Fruit fly (Drosophila melanogaster): ENCODE measurements around the gene wge.

The wge gene

DNA sequence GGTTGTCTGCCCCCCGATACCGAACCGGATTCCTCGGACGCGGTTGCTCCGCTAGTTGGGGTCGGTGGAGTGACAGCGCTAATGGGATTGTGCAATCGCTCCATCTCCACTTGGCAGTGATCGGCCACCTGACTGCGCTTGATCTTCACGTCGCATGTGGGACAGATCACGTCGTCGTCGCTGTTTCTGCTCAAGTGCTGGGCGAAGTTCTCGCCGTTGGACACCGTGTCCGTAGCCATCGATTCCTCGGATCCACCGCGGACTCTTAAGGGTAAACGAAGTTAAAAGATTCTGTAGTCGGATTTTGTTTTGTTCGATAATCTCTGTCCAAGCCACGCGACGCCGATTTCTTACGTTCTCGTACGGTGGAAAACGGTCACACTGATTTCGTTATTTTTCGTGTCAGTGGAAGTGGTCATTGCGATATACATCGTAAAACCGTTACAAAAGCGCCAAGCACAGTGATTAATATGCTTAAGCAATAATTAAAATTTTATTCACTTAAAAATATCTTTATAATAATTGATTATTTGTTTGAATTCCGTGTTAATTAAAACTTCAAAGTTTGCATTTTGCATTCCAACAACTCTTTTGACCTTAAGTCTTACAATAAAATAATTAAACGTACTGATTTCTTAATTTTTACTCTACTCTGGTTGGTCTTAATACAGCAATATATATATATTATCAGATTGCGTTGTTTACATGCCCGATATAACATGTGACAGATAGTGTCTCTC, 5.3 kb upstream of the wge start, which contains the start of gene RNF220 (continued):
- TF ChIP-seq CG9139 (GFP tag; optimal IDR thresholded peaks at IDR 0.05) = no peak
- TF ChIP-seq Hr4 (GFP tag; optimal IDR thresholded peaks at IDR 0.05) = peak; percentile 57
- TF ChIP-seq CG6854 (GFP tag; optimal IDR thresholded peaks at IDR 0.05) = no peak
- TF ChIP-seq Hr38 (GFP tag; optimal IDR thresholded peaks at IDR 0.05) = no peak
- TF ChIP-seq CG11762 (GFP tag; optimal IDR thresholded peaks at IDR 0.05; ENCODE audit: insufficient read depth) = peak; percentile 3
- peak; percentile 67; the same call in 2 of the 3 replicates for TF ChIP-seq eg (GFP tag; IDR thresholded peaks at IDR 0.05)
- TF ChIP-seq vri (GFP tag; optimal IDR thresholded peaks at IDR 0.05) = no peak
- no peak for TF ChIP-seq dac (GFP tag; optimal IDR thresholded peaks at IDR 0.05)
- TF ChIP-seq Ets21C (GFP tag; optimal IDR thresholded peaks at IDR 0.05) = no peak
- no peak for TF ChIP-seq Gug (GFP tag; IDR thresholded peaks at IDR 0.05)
- peak in 1 of 2 experiments; percentile 51 for TF ChIP-seq salr (GFP tag; optimal IDR thresholded peaks at IDR 0.05)
- peak; percentile 34 for TF ChIP-seq pdm3 (GFP tag; optimal IDR thresholded peaks at IDR 0.05)
- no peak for TF ChIP-seq Sox102F (GFP tag; optimal IDR thresholded peaks at IDR 0.05)
- TF ChIP-seq svp (GFP tag) = peak; percentile 66
- peak; percentile 24 for TF ChIP-seq CG10669 (GFP tag; optimal IDR thresholded peaks at IDR 0.05)
- TF ChIP-seq spab (GFP tag; optimal IDR thresholded peaks at IDR 0.05) = no peak
- no peak for TF ChIP-seq Ets96B (tag; optimal IDR thresholded peaks at IDR 0.05)
- TF ChIP-seq Eip93F (GFP tag; optimal IDR thresholded peaks at IDR 0.05) = no peak
- peak; percentile 19; the same call in 1 of the 3 replicates for TF ChIP-seq CG8119 (GFP tag; IDR thresholded peaks at IDR 0.05)
- 0 out of 2 replicates have a peak, but pooled peaks have one; percentile 24 for TF ChIP-seq CG15336 (GFP tag; IDR thresholded peaks at IDR 0.05)
- no peak for TF ChIP-seq Smox (GFP tag; optimal IDR thresholded peaks at IDR 0.05)
- peak; percentile 31 for TF ChIP-seq achi (GFP tag; optimal IDR thresholded peaks at IDR 0.05)
- no peak for TF ChIP-seq Blimp-1 (GFP tag; optimal IDR thresholded peaks at IDR 0.05)

DNA sequence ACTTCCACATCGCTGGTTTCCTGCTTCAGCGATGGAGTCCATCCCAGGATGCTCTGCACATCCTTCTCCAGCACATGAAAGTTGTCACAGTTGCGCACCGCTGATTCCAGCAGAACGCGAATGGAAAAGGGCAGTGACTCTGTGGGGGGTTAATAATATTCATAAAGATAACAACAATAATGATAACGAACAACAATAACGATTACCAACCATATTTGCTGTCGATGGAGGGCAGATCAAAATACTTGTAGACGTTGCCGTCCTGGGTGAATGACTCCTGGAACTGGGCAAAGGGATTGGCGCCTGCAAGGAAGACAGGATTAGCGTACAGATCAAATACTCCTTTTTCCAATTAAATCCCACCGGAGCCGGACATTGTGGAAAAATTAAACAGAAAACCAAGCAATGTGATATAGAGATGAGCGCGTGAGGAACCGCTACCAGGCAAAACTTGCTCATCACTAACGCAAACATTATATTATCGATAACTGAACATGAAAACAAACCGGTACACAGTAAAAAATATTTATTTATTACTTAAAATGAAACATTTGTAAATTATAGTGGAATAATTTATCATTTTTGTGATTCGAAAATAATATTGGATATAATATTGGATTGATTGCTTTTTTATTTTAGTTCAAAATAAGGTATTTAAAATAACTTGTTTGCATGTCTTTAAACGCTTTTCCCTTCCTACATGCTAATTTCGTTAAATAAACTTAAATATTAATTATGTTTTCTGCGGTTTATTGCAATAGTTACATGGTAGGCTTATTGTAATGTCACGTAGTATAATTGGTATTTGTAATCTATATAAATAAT, 3.4 kb upstream of the wge start, which contains the start of gene Irp-1A:
Gene Irp-1A, minus strand, starts transcription at position 439 of the 825 bp plus-strand sequence.
- TF ChIP-seq svp (GFP tag) (peak; percentile 97), pdm3 (GFP tag; optimal IDR thresholded peaks at IDR 0.05) (peak; percentile 38), Sox102F (GFP tag; optimal IDR thresholded peaks at IDR 0.05) (peak; percentile 52), CG7368 (GFP tag; optimal IDR thresholded peaks at IDR 0.05) (peak; percentile 49), CG11294 (GFP tag; IDR thresholded peaks at IDR 0.05) (peak; percentile 22; the same call in 1 of the 2 replicates), CG8319 (GFP tag; optimal IDR thresholded peaks at IDR 0.05) (peak; percentile 2), CG1621 (tag; optimal IDR thresholded peaks at IDR 0.05) (no peak), Gug (GFP tag; IDR thresholded peaks at IDR 0.05) (peak; percentile 66), esn (GFP tag; optimal IDR thresholded peaks at IDR 0.05) (peak; percentile 73), Hr39 (GFP tag; optimal IDR thresholded peaks at IDR 0.05) (peak; percentile 33), CG3919 (GFP tag; optimal IDR thresholded peaks at IDR 0.05) (peak; percentile 68), CG8119 (GFP tag; IDR thresholded peaks at IDR 0.05) (peak; percentile 80), OdsH (GFP tag; optimal IDR thresholded peaks at IDR 0.05) (peak; percentile 71), Eip93F (GFP tag; optimal IDR thresholded peaks at IDR 0.05) (peak; percentile 10), Blimp-1 (GFP tag; optimal IDR thresholded peaks at IDR 0.05) (no peak), ss (GFP tag; optimal IDR thresholded peaks at IDR 0.05) (peak in 1 of 2 experiments; percentile 44), cyc (GFP tag; optimal IDR thresholded peaks at IDR 0.05) (peak; percentile 34), CG31627 (GFP tag; optimal IDR thresholded peaks at IDR 0.05) (peak; percentile 32), CG4318 (GFP tag; optimal IDR thresholded peaks at IDR 0.05) (no peak), salr (GFP tag; optimal IDR thresholded peaks at IDR 0.05) (peak in 1 of 2 experiments; percentile 24), CG15336 (GFP tag; IDR thresholded peaks at IDR 0.05) (peak; percentile 88), eg (GFP tag; IDR thresholded peaks at IDR 0.05) (peak; percentile 84; the same call in 2 of the 3 replicates), CG6854 (GFP tag; optimal IDR thresholded peaks at IDR 0.05) (no peak), CG9139 (GFP tag; optimal IDR thresholded peaks at IDR 0.05) (peak; percentile 18), Sox15 (GFP tag; optimal IDR thresholded peaks at IDR 0.05) (peak; percentile 1), dac (GFP tag; optimal IDR thresholded peaks at IDR 0.05) (no peak), vri (GFP tag; optimal IDR thresholded peaks at IDR 0.05) (peak; percentile 54), lz (GFP tag; optimal IDR thresholded peaks at IDR 0.05) (peak; percentile 47), CG6163 (GFP tag; IDR thresholded peaks at IDR 0.05) (peak; percentile 41; the same call in 1 of the 3 replicates), Smox (GFP tag; optimal IDR thresholded peaks at IDR 0.05) (peak; percentile 62), fd59A (GFP tag; optimal IDR thresholded peaks at IDR 0.05) (no peak), CG6276 (GFP tag; optimal IDR thresholded peaks at IDR 0.05) (peak; percentile 40), CG8632 (GFP tag; optimal IDR thresholded peaks at IDR 0.05) (peak; percentile 45), achi (GFP tag; optimal IDR thresholded peaks at IDR 0.05) (peak; percentile 52), CG34406 (GFP tag; optimal IDR thresholded peaks at IDR 0.05) (peak; percentile 71), fd85E (GFP tag; optimal IDR thresholded peaks at IDR 0.05) (peak; percentile 0), CG10631 (GFP tag; optimal IDR thresholded peaks at IDR 0.05) (peak; percentile 71)

Data from whole organism, prepupa.